Fruit fly (Drosophila melanogaster) whole organism, embryonic: ENCODE results near the gene Tpr2.
A peak's percentile ranks its signal among the peaks of the same experiment; 100 is the strongest.

Source experiments
- ATbp ChIP-seq: fragments of 200-800 bp; sonication (Bioruptor generic); optimal IDR thresholded peaks from 2 replicates; lab custom pipeline; 2017; ENCODE audit warnings: missing biosample characterization, mild to moderate bottlenecking, missing genetic modification characterization, missing genetic modification reagents
- Asciz ChIP-seq: fragments of 200-800 bp; sonication (Bioruptor generic); optimal IDR thresholded peaks from 2 replicates; lab custom pipeline; 2017; ENCODE audit warnings: missing biosample characterization, mild to moderate bottlenecking, missing genetic modification characterization, missing genetic modification reagents
- C15 ChIP-seq: fragments of 200-800 bp; sonication (Bioruptor generic); IDR thresholded peaks from 3 replicates; pipeline ENCODE4 v1.3.6; 2022; ENCODE audit warnings: missing biosample characterization, missing genetic modification characterization
- CG12104 ChIP-seq: fragments of 200-800 bp; sonication (Bioruptor generic); optimal IDR thresholded peaks from 3 replicates; lab custom pipeline; 2016; ENCODE audit warnings: missing biosample characterization, missing genetic modification characterization
- CG12219 ChIP-seq: fragments of 200-800 bp; sonication (Bioruptor generic); optimal IDR thresholded peaks from 3 replicates; lab custom pipeline; 2018; ENCODE audit warnings: missing biosample characterization, mild to moderate bottlenecking, missing genetic modification characterization
- CG12299 ChIP-seq: fragments of 200-800 bp; sonication (Bioruptor generic); optimal IDR thresholded peaks from 2 replicates; lab custom pipeline; 2018; ENCODE audit warnings: missing biosample characterization, mild to moderate bottlenecking, missing genetic modification characterization
- CG12744 ChIP-seq: fragments of 200-800 bp; sonication (Bioruptor generic); optimal IDR thresholded peaks from 2 replicates; lab custom pipeline; 2016; ENCODE audit warnings: missing biosample characterization, missing genetic modification characterization
- CG13123 ChIP-seq: fragments of 200-800 bp; sonication (Bioruptor generic); optimal IDR thresholded peaks from 2 replicates; lab custom pipeline; 2016; ENCODE audit warnings: missing biosample characterization, missing genetic modification characterization
- CG13894 ChIP-seq: fragments of 200-800 bp; sonication (Bioruptor generic); optimal IDR thresholded peaks from 3 replicates; lab custom pipeline; 2018; ENCODE audit warnings: missing biosample characterization, mild to moderate bottlenecking, missing genetic modification characterization, moderate library complexity
- CG14014 ChIP-seq: fragments of 200-800 bp; sonication (Bioruptor generic); IDR thresholded peaks from 2 replicates; pipeline ENCODE4 v1.3.6; 2022; ENCODE audit warnings: missing biosample characterization, missing genetic modification characterization
- CG14441 ChIP-seq: fragments of 200-800 bp; sonication (Bioruptor generic); IDR thresholded peaks from 2 replicates; pipeline ENCODE4 v1.3.6; 2022; ENCODE audit warnings: missing biosample characterization, missing genetic modification characterization
- CG14860 ChIP-seq: fragments of 200-800 bp; sonication (Bioruptor generic); IDR thresholded peaks from 3 replicates; pipeline ENCODE4 v1.3.6; 2022; ENCODE audit warnings: missing biosample characterization, missing genetic modification characterization; ENCODE audit not compliant: partially characterized antibody
- CG16813 ChIP-seq: fragments of 200-800 bp; sonication (Bioruptor generic); IDR thresholded peaks from 3 replicates; pipeline ENCODE4 v1.3.6; 2022; ENCODE audit warnings: missing biosample characterization, missing genetic modification characterization; ENCODE audit not compliant: partially characterized antibody
- CG17361 ChIP-seq: fragments of 200-800 bp; sonication (Bioruptor generic); IDR thresholded peaks from 3 replicates; pipeline ENCODE4 v1.3.6; 2022; ENCODE audit warnings: missing biosample characterization, missing genetic modification characterization
- CG17568 ChIP-seq: fragments of 200-800 bp; sonication (Bioruptor generic); optimal IDR thresholded peaks from 2 replicates; lab custom pipeline; 2018; ENCODE audit warnings: missing biosample characterization, mild to moderate bottlenecking, missing genetic modification characterization, moderate library complexity
- CG18476 ChIP-seq: fragments of 200-800 bp; sonication (Bioruptor generic); optimal IDR thresholded peaks from 2 replicates; lab custom pipeline; 2016; ENCODE audit warnings: missing biosample characterization, mild to moderate bottlenecking, missing genetic modification characterization
- CG2116 ChIP-seq: fragments of 200-800 bp; sonication (Bioruptor generic); optimal IDR thresholded peaks from 3 replicates; lab custom pipeline; 2018; ENCODE audit warnings: missing biosample characterization, mild to moderate bottlenecking, missing genetic modification characterization
- CG2712 ChIP-seq: fragments of 200-800 bp; optimal IDR thresholded peaks from 3 replicates; lab custom pipeline; 2019; ENCODE audit warnings: missing biosample characterization, mild to moderate bottlenecking, missing genetic modification characterization, moderate library complexity
- CG2889 ChIP-seq: fragments of 200-800 bp; sonication (Bioruptor generic); IDR thresholded peaks from 3 replicates; pipeline ENCODE4 v1.3.6; 2022; ENCODE audit warnings: missing biosample characterization, missing genetic modification characterization
- CG31365 ChIP-seq: fragments of 200-800 bp; sonication (Bioruptor generic); optimal IDR thresholded peaks from 2 replicates; lab custom pipeline; 2018; ENCODE audit warnings: missing biosample characterization, mild to moderate bottlenecking, missing genetic modification characterization
- CG31441 ChIP-seq: fragments of 200-800 bp; sonication (Bioruptor generic); IDR thresholded peaks from 2 replicates; pipeline ENCODE4 v1.3.6; 2022; ENCODE audit warnings: missing biosample characterization, missing genetic modification characterization
- CG32767 ChIP-seq: fragments of 200-800 bp; sonication (Bioruptor generic); IDR thresholded peaks from 2 replicates; pipeline ENCODE4 v1.3.6; 2022; ENCODE audit warnings: missing biosample characterization, missing genetic modification characterization
- CG4424 ChIP-seq: fragments of 200-800 bp; sonication (Bioruptor generic); optimal IDR thresholded peaks from 3 replicates; lab custom pipeline; 2016; ENCODE audit warnings: missing biosample characterization, missing genetic modification characterization
- CG7271 ChIP-seq: fragments of 200-800 bp; sonication (Bioruptor generic); optimal IDR thresholded peaks from 2 replicates; lab custom pipeline; 2018; ENCODE audit warnings: missing biosample characterization, mild to moderate bottlenecking, missing genetic modification characterization, moderate library complexity
- CG8290 ChIP-seq, 3 experiments: fragments of 200-800 bp; sonication (Bioruptor generic); optimal IDR thresholded peaks; 2 replicates each; lab custom pipeline; 2016 to 2019; ENCODE audit warnings: missing biosample characterization in 3 of 3, missing genetic modification characterization in 3 of 3, mild to moderate bottlenecking in 2 of 3, moderate library complexity in 1 of 3
- CG8359 ChIP-seq: fragments of 200-800 bp; sonication (Bioruptor generic); optimal IDR thresholded peaks from 2 replicates; lab custom pipeline; 2017; ENCODE audit warnings: missing biosample characterization, mild to moderate bottlenecking, missing genetic modification characterization, borderline replicate concordance
- CTCF ChIP-seq: fragments of 200-800 bp; sonication (Bioruptor generic); optimal IDR thresholded peaks from 2 replicates; lab custom pipeline; 2017; ENCODE audit warnings: missing biosample characterization, mild to moderate bottlenecking, missing genetic modification characterization, moderate library complexity
- Dek ChIP-seq: fragments of 200-800 bp; sonication (Bioruptor generic); optimal IDR thresholded peaks from 3 replicates; lab custom pipeline; 2019; ENCODE audit warnings: missing biosample characterization, mild to moderate bottlenecking, missing genetic modification characterization, moderate library complexity
- Rfx ChIP-seq: fragments of 200-800 bp; sonication (Bioruptor generic); IDR thresholded peaks from 2 replicates; pipeline ENCODE4 v1.3.6; 2022; ENCODE audit warnings: missing biosample characterization, missing genetic modification characterization
- TFAM ChIP-seq: fragments of 200-800 bp; sonication (Bioruptor generic); optimal IDR thresholded peaks from 2 replicates; lab custom pipeline; 2017; ENCODE audit warnings: missing biosample characterization, missing genetic modification characterization, inconsistent platforms
- Taf1 ChIP-seq: fragments of 200-800 bp; sonication (Bioruptor generic); IDR thresholded peaks from 2 replicates; pipeline ENCODE4 v1.3.6; 2022; ENCODE audit warnings: missing biosample characterization, missing genetic modification characterization
- YL-1 ChIP-seq: fragments of 200-800 bp; sonication (Bioruptor generic); optimal IDR thresholded peaks from 3 replicates; lab custom pipeline; 2017; ENCODE audit warnings: missing biosample characterization, mild to moderate bottlenecking, missing genetic modification characterization
- ab ChIP-seq: fragments of 200-800 bp; sonication (Bioruptor generic); optimal IDR thresholded peaks from 2 replicates; lab custom pipeline; 2016; ENCODE audit warnings: missing biosample characterization, missing genetic modification characterization
- ara ChIP-seq: fragments of 200-800 bp; sonication (Bioruptor generic); IDR thresholded peaks from 2 replicates; pipeline ENCODE4 v1.3.6; 2022; ENCODE audit warnings: missing biosample characterization, missing genetic modification characterization
- ase ChIP-seq: fragments of 200-800 bp; sonication (Bioruptor generic); IDR thresholded peaks from 3 replicates; pipeline ENCODE4 v1.3.6; 2022; ENCODE audit warnings: missing biosample characterization, missing genetic modification characterization
- chinmo ChIP-seq: fragments of 200-800 bp; sonication (Bioruptor generic); IDR thresholded peaks from 4 replicates; pipeline ENCODE4 v1.3.6; 2022; ENCODE audit warnings: missing biosample characterization, missing genetic modification characterization; ENCODE audit not compliant: partially characterized antibody
- cwo ChIP-seq: fragments of 200-800 bp; sonication (Bioruptor generic); optimal IDR thresholded peaks from 3 replicates; lab custom pipeline; 2017; ENCODE audit warnings: missing biosample characterization, missing genetic modification characterization, mild to moderate bottlenecking, moderate library complexity, missing genetic modification reagents
- gro ChIP-seq: fragments of 200-800 bp; sonication (Bioruptor generic); optimal IDR thresholded peaks from 2 replicates; lab custom pipeline; 2016; ENCODE audit warnings: missing biosample characterization, missing genetic modification characterization
- hb ChIP-seq: fragments of 200-800 bp; sonication (Bioruptor generic); IDR thresholded peaks from 3 replicates; pipeline ENCODE4 v1.3.6; 2022; ENCODE audit warnings: missing biosample characterization, missing genetic modification characterization; ENCODE audit not compliant: partially characterized antibody
- jumu ChIP-seq: fragments of 200-800 bp; sonication (Bioruptor generic); optimal IDR thresholded peaks from 3 replicates; lab custom pipeline; 2016; ENCODE audit warnings: missing biosample characterization, missing genetic modification characterization
- ken ChIP-seq: fragments of 200-800 bp; sonication (Bioruptor generic); IDR thresholded peaks from 3 replicates; pipeline ENCODE4 v1.3.6; 2022; ENCODE audit warnings: missing biosample characterization, missing genetic modification characterization
- klu ChIP-seq: fragments of 200-800 bp; sonication (Bioruptor generic); IDR thresholded peaks from 2 replicates; pipeline ENCODE4 v1.3.6; 2022; ENCODE audit warnings: missing biosample characterization, missing genetic modification characterization
- nmo ChIP-seq: fragments of 200-800 bp; sonication (Bioruptor generic); optimal IDR thresholded peaks from 2 replicates; lab custom pipeline; 2018; ENCODE audit warnings: missing biosample characterization, mild to moderate bottlenecking, missing genetic modification characterization, moderate library complexity
- pan ChIP-seq, 4 experiments: fragments of >200 bp in 3 of 4; fragments of 200-800 bp in 1 of 4; sonication (Bioruptor generic) in 1 of 4; optimal IDR thresholded peaks in 3 of 4; IDR thresholded peaks in 1 of 4; 2 replicates each; pipeline versions ENCODE4 v1.3.6 to Lab custom; 2017 to 2022; ENCODE audit warnings: missing biosample characterization in 2 of 4, missing genetic modification characterization in 2 of 4, mixed read lengths in 1 of 4
- sc ChIP-seq, 3 experiments: fragments of >200 bp in 2 of 3; fragments of 200-800 bp in 1 of 3; sonication (Bioruptor generic) in 1 of 3; optimal IDR thresholded peaks; 2 replicates in 2 of 3; 3 replicates in 1 of 3; lab custom pipeline; 2017; ENCODE audit warnings: mild to moderate bottlenecking in 1 of 3, missing biosample characterization in 1 of 3, missing genetic modification characterization in 1 of 3, missing genetic modification reagents in 1 of 3
- tna ChIP-seq: fragments of 200-800 bp; sonication (Bioruptor generic); IDR thresholded peaks from 2 replicates; pipeline ENCODE4 v1.3.6; 2022; ENCODE audit warnings: missing biosample characterization, missing genetic modification characterization; ENCODE audit not compliant: partially characterized antibody
- vvl ChIP-seq: fragments of 200-800 bp; sonication (Bioruptor generic); IDR thresholded peaks from 2 replicates; pipeline ENCODE4 v1.3.6; 2022; ENCODE audit warnings: missing biosample characterization, missing genetic modification characterization

Tpr2 gene

dm6 chr2L:16448451-16449206 lies 42.7 kb upstream of the Tpr2 start, which contains the start of gene CG5888 (continued):
- TF ChIP-seq CG32767 (GFP tag; lab: Robert Waterston, UW) (peak; percentile 82), CG2116 (GFP tag; lab: Kevin White, UChicago) (peak; percentile 14), CG12219 (GFP tag; lab: Kevin White, UChicago) (peak; percentile 19), gro (no peak), CG14860 (peak; percentile 20; the same call in 1 of the 3 replicates), C15 (GFP tag; lab: Robert Waterston, UW) (0 out of 3 replicates have a peak, but pooled peaks have one; percentile 40), pan (optimal IDR thresholded peaks at IDR 0.05; lab: Kevin White, UChicago) (no peak), pan (GFP tag; optimal IDR thresholded peaks at IDR 0.05 in 1 of 2, IDR thresholded peaks at IDR 0.05 in 1 of 2) (peak in 1 of 2 experiments; percentile 59), CTCF (GFP tag; lab: Kevin White, UChicago) (no peak), CG4424 (GFP tag; lab: Kevin White, UChicago) (peak; percentile 49), CG2712 (tag; lab: Kevin White, UChicago) (peak; percentile 73), CG12744 (GFP tag; lab: Kevin White, UChicago) (no peak), CG12104 (GFP tag; lab: Kevin White, UChicago) (peak; percentile 20), CG14014 (GFP tag; lab: Robert Waterston, UW) (peak; percentile 59; the same call in 1 of the 2 replicates), YL-1 (peak; percentile 38), nmo (GFP tag; lab: Kevin White, UChicago) (peak; percentile 69), CG13123 (GFP tag; lab: Kevin White, UChicago) (no peak), hb (GFP tag; lab: Robert Waterston, UW) (no peak), cwo (peak; percentile 22), klu (GFP tag; lab: Robert Waterston, UW) (peak; percentile 43; the same call in 1 of the 2 replicates), CG31365 (tag; lab: Kevin White, UChicago) (no peak), vvl (GFP tag; lab: Robert Waterston, UW) (peak; percentile 79), CG16813 (GFP tag; lab: Robert Waterston, UW) (0 out of 3 replicates have a peak, but pooled peaks have one; percentile 32), Asciz (peak; percentile 37), CG12299 (tag; lab: Kevin White, UChicago) (no peak), CG8359 (GFP tag; lab: Kevin White, UChicago) (peak; percentile 1), CG31441 (peak; percentile 53), CG7271 (tag; lab: Kevin White, UChicago) (no peak), ase (no peak), ken (GFP tag; lab: Robert Waterston, UW) (peak; percentile 62; the same call in 2 of the 3 replicates), chinmo (0 out of 4 replicates have a peak, but pooled peaks have one; percentile 52), Rfx (GFP tag; lab: Robert Waterston, UW) (peak; percentile 79), CG18476 (GFP tag; lab: Kevin White, UChicago) (no peak), CG2889 (GFP tag; lab: Robert Waterston, UW) (no peak), tna (GFP tag; lab: Robert Waterston, UW) (no peak), ara (peak; percentile 66), Dek (tag; lab: Kevin White, UChicago) (peak; percentile 59), jumu (no peak), sc (optimal IDR thresholded peaks at IDR 0.05; lab: Kevin White, UChicago) (no peak), sc (GFP tag; optimal IDR thresholded peaks at IDR 0.05; lab: Kevin White, UChicago) (peak; percentile 65), CG8290 (GFP tag; optimal IDR thresholded peaks at IDR 0.05; lab: Kevin White, UChicago) (peak; percentile 6), CG8290 (tag; optimal IDR thresholded peaks at IDR 0.05; lab: Kevin White, UChicago) (no peak), CG13894 (no peak), ATbp (GFP tag; lab: Kevin White, UChicago) (peak; percentile 65), CG14441 (GFP tag; lab: Robert Waterston, UW) (peak; percentile 67), CG17361 (GFP tag; lab: Robert Waterston, UW) (peak; percentile 81), CG17568 (no peak), TFAM (GFP tag; lab: Kevin White, UChicago) (no peak), ab (no peak), Taf1 (GFP tag; lab: Robert Waterston, UW) (0 out of 2 replicates have a peak, but pooled peaks have one; percentile 36)
